Fruit fly (Drosophila melanogaster): ENCODE results near the gene tHMG1.

- TF ChIP-seq Dll (optimal IDR thresholded peaks at IDR 0.05) (no peak), usp (GFP tag; optimal IDR thresholded peaks at IDR 0.05) (no peak), EcR (GFP tag; optimal IDR thresholded peaks at IDR 0.05) (no peak), pan (optimal IDR thresholded peaks at IDR 0.05) (no peak), CG8478 (optimal IDR thresholded peaks at IDR 0.05) (no peak), psq (optimal IDR thresholded peaks at IDR 0.05) (no peak)
These were observed 36.1 kb downstream of the tHMG1 start for dm6 chr3R:22527636-22528148.
